Worm (Caenorhabditis elegans) whole organism, young adult: ENCODE data around the gene C56E6.4.

Source experiments
- Y79H2A.3 ChIP-seq: fragments of 200-800 bp; sonication (Bioruptor generic); conservative IDR thresholded peaks from 2 replicates; pipeline ENCODE4 v1.3.6; 2022; ENCODE audit warnings: missing genetic modification reagents, missing genetic modification characterization, missing compliant biosample characterization
- ceh-58 ChIP-seq: fragments of 200-800 bp; sonication (Bioruptor generic); IDR thresholded peaks from 2 replicates; pipeline ENCODE4 v1.3.6; 2022; ENCODE audit warnings: missing genetic modification characterization, missing compliant biosample characterization
- egrh-3 ChIP-seq: fragments of 200-800 bp; sonication (Bioruptor generic); IDR thresholded peaks from 2 replicates; pipeline ENCODE4 v1.3.6; 2022; ENCODE audit warnings: missing genetic modification reagents, missing genetic modification characterization, missing compliant biosample characterization
- him-1 ChIP-seq: sonication (generic microtip); optimal IDR thresholded peaks from 2 replicates; lab custom pipeline; 2016; ENCODE audit warnings: missing genotype, missing genetic modification reagents, missing genetic modification characterization, missing compliant biosample characterization
- hsf-1 ChIP-seq: fragments of 200-800 bp; sonication (Bioruptor generic); IDR thresholded peaks from 2 replicates; pipeline ENCODE4 v1.3.6; 2022; ENCODE audit warnings: missing genetic modification reagents, missing genetic modification characterization, missing compliant biosample characterization
- lir-1 ChIP-seq: fragments of 200-800 bp; sonication (Bioruptor generic); conservative IDR thresholded peaks from 2 replicates; pipeline ENCODE4 v1.3.6; 2022; ENCODE audit warnings: missing genetic modification reagents, missing genetic modification characterization, missing compliant biosample characterization
- madf-8 ChIP-seq: fragments of 200-800 bp; sonication (Bioruptor generic); conservative IDR thresholded peaks from 2 replicates; pipeline ENCODE4 v1.3.6; 2022; ENCODE audit warnings: missing genetic modification reagents, missing genetic modification characterization, missing compliant biosample characterization
- tbx-9 ChIP-seq: sonication (generic microtip); optimal IDR thresholded peaks from 2 replicates; lab custom pipeline; 2016; ENCODE audit warnings: borderline replicate concordance, missing genetic modification characterization, inconsistent platforms, missing compliant biosample characterization
- ztf-3 ChIP-seq: fragments of 200-800 bp; sonication (Bioruptor generic); optimal IDR thresholded peaks from 2 replicates; lab custom pipeline; 2018; ENCODE audit warnings: mild to moderate bottlenecking, missing genetic modification characterization, missing compliant biosample characterization

DNA sequence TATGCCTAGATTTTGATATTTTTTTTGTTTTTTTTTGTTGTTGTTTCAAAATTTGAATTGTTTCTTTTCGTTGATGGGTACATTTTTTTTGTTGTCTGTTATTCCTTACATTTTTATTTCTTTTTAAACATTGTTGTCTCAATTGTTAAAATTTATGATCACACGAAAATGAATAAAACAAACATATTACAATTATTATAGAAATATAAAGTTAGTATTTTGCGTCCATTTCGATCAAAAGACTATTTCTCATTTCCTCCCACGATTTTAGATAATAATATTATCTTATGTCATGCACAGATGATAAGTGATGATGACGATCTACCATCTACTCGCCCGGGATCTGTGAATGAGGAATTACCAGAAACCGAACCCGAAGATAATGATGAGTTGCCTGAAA lies 26.1 kb upstream of the C56E6.4 start, which contains the start of gene wrn-1:
- no peak for TF ChIP-seq tbx-9 (tag; lab: Kevin White, UChicago)
- TF ChIP-seq him-1 (tag; lab: Kevin White, UChicago), result no peak
- TF ChIP-seq lir-1 (GFP tag; lab: Robert Waterston, UW), result no peak
- no peak for TF ChIP-seq Y79H2A.3
- no peak for TF ChIP-seq hsf-1
- no peak for TF ChIP-seq ztf-3 (GFP tag; lab: Kevin White, UChicago)
- TF ChIP-seq ceh-58 (GFP tag; lab: Robert Waterston, UW), result no peak
- no peak for TF ChIP-seq madf-8 (GFP tag; lab: Robert Waterston, UW)
- no peak for TF ChIP-seq egrh-3 (GFP tag; lab: Robert Waterston, UW)
